Worm (Caenorhabditis elegans) whole organism, midembryonic: ENCODE data around the gene gpx-3.
A peak's percentile ranks its signal among the peaks of the same experiment; 100 is the strongest.
"Not testable (repeated sequence)": the region's sequence is repeated elsewhere in the genome, so short reads cannot be mapped to it uniquely, and the experiment has no call there.

ENCODE experiments used
- T22C8.4 ChIP-seq: fragments of 200-800 bp; sonication (Bioruptor generic); IDR thresholded peaks from 2 replicates; pipeline ENCODE4 v1.3.6; 2022; ENCODE audit warnings: missing genetic modification characterization, missing compliant biosample characterization
- cog-1 ChIP-seq: sonication (generic microtip); optimal IDR thresholded peaks from 2 replicates; lab custom pipeline; 2016; ENCODE audit warnings: missing genetic modification characterization, missing compliant biosample characterization
- flt-1 ChIP-seq: fragments of 200-800 bp; sonication (Bioruptor generic); IDR thresholded peaks from 2 replicates; pipeline ENCODE4 v1.3.6; 2022; ENCODE audit warnings: missing genetic modification characterization, missing compliant biosample characterization
- klf-2 ChIP-seq: fragments of 200-800 bp; sonication (Bioruptor generic); conservative IDR thresholded peaks from 2 replicates; pipeline ENCODE4 v1.3.6; 2022; ENCODE audit warnings: missing genetic modification reagents, missing genetic modification characterization, missing compliant biosample characterization
- med-1 ChIP-seq: sonication (generic microtip); optimal IDR thresholded peaks from 2 replicates; lab custom pipeline; 2017; ENCODE audit warnings: missing genetic modification characterization, mild to moderate bottlenecking, missing compliant biosample characterization, antibody characterized with exemption, missing genetic modification reagents; ENCODE audit not compliant: insufficient read depth
- ref-1 ChIP-seq: fragments of 200-800 bp; sonication (Bioruptor generic); conservative IDR thresholded peaks from 2 replicates; pipeline ENCODE4 v1.3.6; 2022; ENCODE audit warnings: missing genetic modification reagents, missing genetic modification characterization, missing compliant biosample characterization
- tab-1 ChIP-seq: fragments of 200-800 bp; sonication (Bioruptor generic); IDR thresholded peaks from 2 replicates; pipeline ENCODE4 v1.3.6; 2022; ENCODE audit warnings: missing genetic modification characterization, missing compliant biosample characterization
- ztf-23 ChIP-seq: fragments of 200-800 bp; sonication (Bioruptor generic); IDR thresholded peaks from 2 replicates; pipeline ENCODE4 v1.3.6; 2022; ENCODE audit warnings: missing genetic modification reagents, missing genetic modification characterization, missing compliant biosample characterization
- ztf-29 ChIP-seq: fragments of 200-800 bp; sonication (Bioruptor generic); IDR thresholded peaks from 2 replicates; pipeline ENCODE4 v1.3.6; 2022; ENCODE audit warnings: missing genetic modification reagents, missing genetic modification characterization, missing compliant biosample characterization

The gpx-3 gene

ce11 chrX:9608127-9608526 lies 20.4 kb downstream of the gpx-3 start:
- TF ChIP-seq ztf-23 (GFP tag; lab: Robert Waterston, UW) (no peak), flt-1 (GFP tag; lab: Robert Waterston, UW) (no peak), cog-1 (no peak), tab-1 (GFP tag; lab: Robert Waterston, UW) (no peak), ref-1 (GFP tag; lab: Robert Waterston, UW) (no peak), T22C8.4 (GFP tag; lab: Robert Waterston, UW) (no peak), ztf-29 (GFP tag; lab: Robert Waterston, UW) (no peak), klf-2 (GFP tag; lab: Robert Waterston, UW) (no peak), med-1 (GFP tag; lab: Kevin White, UChicago) (no peak)

- no peak for TF ChIP-seq T22C8.4 (GFP tag; lab: Robert Waterston, UW)
- no peak for TF ChIP-seq cog-1
- TF ChIP-seq klf-2 (GFP tag; lab: Robert Waterston, UW), result no peak
- no peak for TF ChIP-seq ztf-23 (GFP tag; lab: Robert Waterston, UW)
- no peak for TF ChIP-seq tab-1 (GFP tag; lab: Robert Waterston, UW)
- no peak for TF ChIP-seq flt-1 (GFP tag; lab: Robert Waterston, UW)
- TF ChIP-seq med-1 (GFP tag; lab: Kevin White, UChicago), result no peak
- TF ChIP-seq ztf-29 (GFP tag; lab: Robert Waterston, UW), result no peak
- TF ChIP-seq ref-1 (GFP tag; lab: Robert Waterston, UW), result no peak
Observed at ce11 chrX:9610040-9610613, 22.4 kb downstream of the gpx-3 start, which contains the start of gene C11E4.6. Gene C11E4.6, plus strand, starts transcription at chrX:9610563.

ce11 chrX:9616919-9617318 lies 29.2 kb downstream of the gpx-3 start, which contains the start of gene C11E4.7:
Gene C11E4.7, plus strand, starts transcription at chrX:9617219.
- no peak for TF ChIP-seq ztf-23 (GFP tag; lab: Robert Waterston, UW)
- no peak for TF ChIP-seq ref-1 (GFP tag; lab: Robert Waterston, UW)
- TF ChIP-seq cog-1, result no peak
- TF ChIP-seq ztf-29 (GFP tag; lab: Robert Waterston, UW), result no peak
- no peak for TF ChIP-seq med-1 (GFP tag; lab: Kevin White, UChicago)
- TF ChIP-seq tab-1 (GFP tag; lab: Robert Waterston, UW), result no peak
- TF ChIP-seq T22C8.4 (GFP tag; lab: Robert Waterston, UW), result no peak
- TF ChIP-seq klf-2 (GFP tag; lab: Robert Waterston, UW), result no peak

ce11 chrX:9620136-9620535 lies 32.4 kb downstream of the gpx-3 start, which contains the start of gene C11E4.8:
Gene C11E4.8, plus strand, starts transcription at chrX:9620436.
- TF ChIP-seq tab-1 (GFP tag; lab: Robert Waterston, UW) (no peak), flt-1 (GFP tag; lab: Robert Waterston, UW) (no peak), T22C8.4 (GFP tag; lab: Robert Waterston, UW) (no peak), klf-2 (GFP tag; lab: Robert Waterston, UW) (no peak), ref-1 (GFP tag; lab: Robert Waterston, UW) (no peak), ztf-23 (GFP tag; lab: Robert Waterston, UW) (no peak)

- peak; percentile 83 for TF ChIP-seq flt-1 (GFP tag; lab: Robert Waterston, UW)
- TF ChIP-seq ref-1 (GFP tag; lab: Robert Waterston, UW), result 0 out of 2 replicates have a peak, but pooled peaks have one; percentile 37
- TF ChIP-seq cog-1, result no peak
- TF ChIP-seq T22C8.4 (GFP tag; lab: Robert Waterston, UW), result peak; percentile 32; the same call in 1 of the 2 replicates
- peak; percentile 75 for TF ChIP-seq ztf-23 (GFP tag; lab: Robert Waterston, UW)
- peak; percentile 73 for TF ChIP-seq tab-1 (GFP tag; lab: Robert Waterston, UW)
Observed at ce11 chrX:9622609-9623008, 34.9 kb downstream of the gpx-3 start.

- not testable (repeated sequence) for TF ChIP-seq T22C8.4 (GFP tag; lab: Robert Waterston, UW); ref-1 (GFP tag; lab: Robert Waterston, UW); med-1 (GFP tag; lab: Kevin White, UChicago)
Observed at ce11 chrX:9625824-9626223, 38.1 kb downstream of the gpx-3 start, which contains the start of gene F34H10.1. Gene F34H10.1, plus strand, starts transcription at chrX:9626124.

ce11 chrX:9627164-9627563 lies 39.4 kb downstream of the gpx-3 start:
- 0 out of 2 replicates have a peak, but pooled peaks have one; percentile 27 for TF ChIP-seq tab-1 (GFP tag; lab: Robert Waterston, UW)

ce11 chrX:9629552-9629951 lies 41.8 kb downstream of the gpx-3 start:
- TF ChIP-seq ref-1 (GFP tag; lab: Robert Waterston, UW) (no peak), ztf-29 (GFP tag; lab: Robert Waterston, UW) (no peak), tab-1 (GFP tag; lab: Robert Waterston, UW) (no peak), T22C8.4 (GFP tag; lab: Robert Waterston, UW) (no peak), flt-1 (GFP tag; lab: Robert Waterston, UW) (no peak), med-1 (GFP tag; lab: Kevin White, UChicago) (no peak), ztf-23 (GFP tag; lab: Robert Waterston, UW) (no peak), klf-2 (GFP tag; lab: Robert Waterston, UW) (no peak), cog-1 (no peak)

- TF ChIP-seq ztf-29 (GFP tag; lab: Robert Waterston, UW) (no peak), ztf-23 (GFP tag; lab: Robert Waterston, UW) (no peak), med-1 (GFP tag; lab: Kevin White, UChicago) (no peak)
Observed at ce11 chrX:9634925-9635324, 47.2 kb downstream of the gpx-3 start, which contains the start of gene F34H10.3. Gene F34H10.3, minus strand, starts transcription at chrX:9635025.

ce11 chrX:9635376-9635775 lies 47.6 kb downstream of the gpx-3 start, which contains the start of gene F34H10.5:
Gene F34H10.5, plus strand, starts transcription at chrX:9635676.
- TF ChIP-seq flt-1 (GFP tag; lab: Robert Waterston, UW) (no peak), tab-1 (GFP tag; lab: Robert Waterston, UW) (no peak), ztf-29 (GFP tag; lab: Robert Waterston, UW) (no peak), T22C8.4 (GFP tag; lab: Robert Waterston, UW) (no peak), ztf-23 (GFP tag; lab: Robert Waterston, UW) (no peak), med-1 (GFP tag; lab: Kevin White, UChicago) (no peak), klf-2 (GFP tag; lab: Robert Waterston, UW) (no peak), cog-1 (no peak), ref-1 (GFP tag; lab: Robert Waterston, UW) (no peak)
